Worm (Caenorhabditis elegans): ENCODE results near the gene fbf-1.

fbf-1 gene

ce11 chrII:6118163-6118562 lies 37.5 kb upstream of the fbf-1 start, which contains the start of gene C29H12.6:
TSS of gene C29H12.6 (minus strand) at chrII:6118263.
- TF ChIP-seq ztf-7 (tag; optimal IDR thresholded peaks at IDR 0.05) (no peak), ztf-11 (tag; optimal IDR thresholded peaks at IDR 0.05) (no peak), snpc-4 (tag; optimal IDR thresholded peaks at IDR 0.05) (no peak), ceh-62 (tag; optimal IDR thresholded peaks at IDR 0.05) (no peak), nhr-102 (tag; optimal IDR thresholded peaks at IDR 0.05) (no peak), F37D6.2 (tag; optimal IDR thresholded peaks at IDR 0.05) (no peak), daf-19 (GFP tag; conservative IDR thresholded peaks at IDR 0.05) (no peak), pqm-1 (tag; optimal IDR thresholded peaks at IDR 0.05) (no peak), T20F7.1 (GFP tag; optimal IDR thresholded peaks at IDR 0.05) (no peak), lin-38 (GFP tag; IDR thresholded peaks at IDR 0.05) (no peak), madf-9 (GFP tag; conservative IDR thresholded peaks at IDR 0.05) (no peak), zip-11 (GFP tag; IDR thresholded peaks at IDR 0.05) (no peak), nhr-76 (tag; optimal IDR thresholded peaks at IDR 0.05) (no peak), nhr-42 (GFP tag; IDR thresholded peaks at IDR 0.05) (no peak), hlh-11 (tag; optimal IDR thresholded peaks at IDR 0.05) (no peak), ama-1 (optimal IDR thresholded peaks at IDR 0.05) (no peak), zfp-2 (tag; optimal IDR thresholded peaks at IDR 0.05) (no peak), nhr-6 (tag; optimal IDR thresholded peaks at IDR 0.05) (no peak), R02D3.7 (tag; optimal IDR thresholded peaks at IDR 0.05) (no peak), attf-4 (tag; optimal IDR thresholded peaks at IDR 0.05) (no peak)

ce11 chrII:6116701-6117100 lies 36.1 kb upstream of the fbf-1 start:
- peak; percentile 88 for TF ChIP-seq aha-1 (tag)
- no peak for TF ChIP-seq nhr-111 (GFP tag; optimal IDR thresholded peaks at IDR 0.05)
- no peak for TF ChIP-seq pha-4 (GFP tag; IDR thresholded peaks at IDR 0.05)
- TF ChIP-seq pha-4 (tag; optimal IDR thresholded peaks at IDR 0.05) = no peak

ce11 chrII:6115283-6115682 lies 34.6 kb upstream of the fbf-1 start:
- TF ChIP-seq F49E8.2 (tag; optimal IDR thresholded peaks at IDR 0.05; ENCODE audit: borderline replicate concordance) (no peak), unc-62 (GFP tag; optimal IDR thresholded peaks at IDR 0.05 in 1 of 2) (peak in 1 of 2 experiments; percentile 81), unc-62 (tag; optimal IDR thresholded peaks at IDR 0.05) (no peak)

- TF ChIP-seq T20F7.1 (GFP tag; optimal IDR thresholded peaks at IDR 0.05) (no peak), zfp-2 (tag; optimal IDR thresholded peaks at IDR 0.05) (no peak), cey-2 (tag; optimal IDR thresholded peaks at IDR 0.05; ENCODE audit: borderline replicate concordance, insufficient read depth) (no peak), Y75B8A.6 (GFP tag; IDR thresholded peaks at IDR 0.05) (no peak), R02D3.7 (tag; optimal IDR thresholded peaks at IDR 0.05) (no peak), mxl-2 (GFP tag; conservative IDR thresholded peaks at IDR 0.05) (no peak), unc-130 (GFP tag; optimal IDR thresholded peaks at IDR 0.05) (no peak), egl-43 (GFP tag; IDR thresholded peaks at IDR 0.05) (no peak), duxl-1 (tag; optimal IDR thresholded peaks at IDR 0.05; ENCODE audit: poor library complexity) (no peak), Y5F2A.4 (GFP tag; optimal IDR thresholded peaks at IDR 0.05) (no peak), ctbp-1 (GFP tag; IDR thresholded peaks at IDR 0.05) (0 out of 2 replicates have a peak, but pooled peaks have one; percentile 23), Y105C5A.15 (GFP tag; IDR thresholded peaks at IDR 0.05) (no peak), lin-13 (GFP tag; optimal IDR thresholded peaks at IDR 0.05) (no peak), sdz-12 (GFP tag; optimal IDR thresholded peaks at IDR 0.05) (no peak), T26A8.4 (GFP tag; IDR thresholded peaks at IDR 0.05) (0 out of 2 replicates have a peak, but pooled peaks have one; percentile 25), madf-9 (GFP tag; conservative IDR thresholded peaks at IDR 0.05) (no peak), dve-1 (tag; optimal IDR thresholded peaks at IDR 0.05; ENCODE audit: insufficient read depth) (no peak), fkh-10 (GFP tag; optimal IDR thresholded peaks at IDR 0.05) (no peak), daf-16 (GFP tag; optimal IDR thresholded peaks at IDR 0.05) (no peak), daf-16 (tag; optimal IDR thresholded peaks at IDR 0.05) (no peak), lir-3 (tag; optimal IDR thresholded peaks at IDR 0.05) (no peak), F10B5.3 (tag; optimal IDR thresholded peaks at IDR 0.05) (no peak), aha-1 (tag) (peak; percentile 17), zfp-3 (GFP tag; conservative IDR thresholded peaks at IDR 0.05) (no peak), lin-38 (GFP tag; IDR thresholded peaks at IDR 0.05) (no peak)
These were observed 33.3 kb upstream of the fbf-1 start for ce11 chrII:6113842-6114441.

Data from whole organism, L4 larva.